Fruit fly (Drosophila melanogaster): Measurements from ENCODE around the gene pie.

Gene pie

DNA sequence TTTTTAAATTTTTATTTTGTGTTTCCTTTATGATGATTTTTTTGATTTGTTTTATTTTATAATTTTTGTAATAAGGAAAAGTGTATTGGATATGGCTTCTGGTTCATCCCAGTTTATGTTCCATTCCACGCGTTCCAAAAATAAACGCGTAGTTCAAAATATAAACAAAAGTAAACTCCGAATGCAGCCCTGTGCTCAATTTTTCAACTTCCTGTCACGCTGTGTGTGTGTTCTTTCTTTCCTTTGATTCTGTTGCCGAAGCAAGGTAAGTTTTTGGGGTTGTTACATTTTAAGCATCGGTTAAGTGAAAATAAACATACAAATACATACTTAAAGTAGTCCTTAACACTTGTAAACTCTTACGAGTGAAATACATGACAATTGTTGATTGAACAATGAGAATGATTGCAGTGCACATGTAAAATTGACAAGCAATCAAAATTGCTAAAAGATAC, 14.4 kb downstream of the pie start, which contains the start of the genes Ip259 and RpS27A (continued):
- TF ChIP-seq zen2 (GFP tag; IDR thresholded peaks at IDR 0.05; ENCODE audit: partially characterized antibody) (no peak), oc (tag; optimal IDR thresholded peaks at IDR 0.05) (no peak), Lhr (GFP tag; optimal IDR thresholded peaks at IDR 0.05) (peak; percentile 74), inv (GFP tag; IDR thresholded peaks at IDR 0.05; ENCODE audit: partially characterized antibody) (no peak), schlank (tag; optimal IDR thresholded peaks at IDR 0.05) (peak; percentile 54), Nf-YA (GFP tag; IDR thresholded peaks at IDR 0.05) (peak; percentile 67), Spps (tag; optimal IDR thresholded peaks at IDR 0.05) (peak; percentile 21), bsh (GFP tag; optimal IDR thresholded peaks at IDR 0.05) (peak in 1 of 2 experiments; percentile 61), wor (GFP tag; IDR thresholded peaks at IDR 0.05) (no peak), CG8281 (tag; optimal IDR thresholded peaks at IDR 0.05) (peak; percentile 47), CG18599 (GFP tag; optimal IDR thresholded peaks at IDR 0.05) (no peak), CG11560 (tag; IDR thresholded peaks at IDR 0.05) (no peak), sisA (GFP tag; IDR thresholded peaks at IDR 0.05) (no peak; the same call in 1 of the 2 replicates), gt (GFP tag; IDR thresholded peaks at IDR 0.05) (no peak), unc-4 (GFP tag; IDR thresholded peaks at IDR 0.05; ENCODE audit: partially characterized antibody) (no peak), CG11723 (GFP tag; optimal IDR thresholded peaks at IDR 0.05) (peak; percentile 98), CG18619 (GFP tag; optimal IDR thresholded peaks at IDR 0.05) (peak; percentile 84), unpg (GFP tag; optimal IDR thresholded peaks at IDR 0.05) (peak; percentile 76), tgo (GFP tag; IDR thresholded peaks at IDR 0.05) (peak; percentile 55), CkIIα-i1 (GFP tag; IDR thresholded peaks at IDR 0.05) (no peak), mld (GFP tag; IDR thresholded peaks at IDR 0.05; ENCODE audit: partially characterized antibody) (no peak), Asciz (GFP tag; optimal IDR thresholded peaks at IDR 0.05) (peak; percentile 70), Doc3 (GFP tag; IDR thresholded peaks at IDR 0.05; ENCODE audit: partially characterized antibody) (no peak), scrt (GFP tag; optimal IDR thresholded peaks at IDR 0.05) (peak; percentile 74), CG10654 (GFP tag; optimal IDR thresholded peaks at IDR 0.05) (peak; percentile 69), ewg (GFP tag; optimal IDR thresholded peaks at IDR 0.05) (peak; percentile 64), Bdp1 (GFP tag; optimal IDR thresholded peaks at IDR 0.05) (no peak), phol (tag; optimal IDR thresholded peaks at IDR 0.05) (peak; percentile 85), CG12299 (tag; optimal IDR thresholded peaks at IDR 0.05) (peak; percentile 64), repo (GFP tag; optimal IDR thresholded peaks at IDR 0.05) (peak; percentile 39), cato (GFP tag; optimal IDR thresholded peaks at IDR 0.05; ENCODE audit: borderline replicate concordance) (peak; percentile 36), ara (GFP tag; IDR thresholded peaks at IDR 0.05) (no peak), gsb-n (tag; optimal IDR thresholded peaks at IDR 0.05) (peak; percentile 67), Ada2b (GFP tag; IDR thresholded peaks at IDR 0.05) (no peak; the same call in 1 of the 2 replicates), grau (tag; optimal IDR thresholded peaks at IDR 0.05) (peak; percentile 69), CG9609 (GFP tag; optimal IDR thresholded peaks at IDR 0.05) (peak; percentile 62), Fer1 (GFP tag; optimal IDR thresholded peaks at IDR 0.05) (peak; percentile 70), Gsc (GFP tag; IDR thresholded peaks at IDR 0.05) (no peak), B-H2 (GFP tag; optimal IDR thresholded peaks at IDR 0.05) (peak; percentile 86), Ets97D (GFP tag; optimal IDR thresholded peaks at IDR 0.05) (peak; percentile 99), Hr3 (GFP tag; optimal IDR thresholded peaks at IDR 0.05) (peak; percentile 33), Fer2 (tag; optimal IDR thresholded peaks at IDR 0.05) (peak; percentile 62), row (GFP tag; IDR thresholded peaks at IDR 0.05) (peak; percentile 81), gfzf (GFP tag; optimal IDR thresholded peaks at IDR 0.05) (peak; percentile 2), dan (GFP tag; IDR thresholded peaks at IDR 0.05) (no peak), amos (GFP tag; IDR thresholded peaks at IDR 0.05; ENCODE audit: partially characterized antibody) (peak; percentile 38; the same call in 1 of the 2 replicates), YL-1 (GFP tag; optimal IDR thresholded peaks at IDR 0.05) (peak; percentile 93), ems (GFP tag; optimal IDR thresholded peaks at IDR 0.05) (peak; percentile 21), CG15073 (GFP tag; optimal IDR thresholded peaks at IDR 0.05) (no peak), CG31441 (GFP tag; IDR thresholded peaks at IDR 0.05) (no peak; the same call in 1 of the 2 replicates)
